Fruit fly (Drosophila melanogaster) whole organism, embryonic: ENCODE data around the gene CG31538.

ENCODE experiments used
- Atf-2 ChIP-seq: fragments of 200-800 bp; sonication (Bioruptor generic); optimal IDR thresholded peaks from 2 replicates; lab custom pipeline; 2016; ENCODE audit warnings: missing biosample characterization, missing genetic modification characterization
- Bgb ChIP-seq: fragments of 200-800 bp; sonication (Bioruptor generic); IDR thresholded peaks from 2 replicates; pipeline ENCODE4 v1.3.6; 2022; ENCODE audit warnings: missing biosample characterization, missing genetic modification characterization; ENCODE audit not compliant: partially characterized antibody
- CG10209 ChIP-seq: fragments of 200-800 bp; sonication (Bioruptor generic); optimal IDR thresholded peaks from 3 replicates; lab custom pipeline; 2017; ENCODE audit warnings: missing biosample characterization, mild to moderate bottlenecking, missing genetic modification characterization, missing genetic modification reagents
- CG10431 ChIP-seq: fragments of 200-800 bp; sonication (Bioruptor generic); optimal IDR thresholded peaks from 3 replicates; lab custom pipeline; 2018; ENCODE audit warnings: missing biosample characterization, mild to moderate bottlenecking, missing genetic modification characterization
- CG11093 ChIP-seq: fragments of 200-800 bp; sonication (Bioruptor generic); IDR thresholded peaks from 3 replicates; pipeline ENCODE4 v1.3.6; 2022; ENCODE audit warnings: missing biosample characterization, missing genetic modification characterization
- CG11695 ChIP-seq: fragments of 200-800 bp; sonication (Bioruptor generic); IDR thresholded peaks from 3 replicates; pipeline ENCODE4 v1.3.6; 2022; ENCODE audit warnings: missing biosample characterization, missing genetic modification characterization
- CG12104 ChIP-seq: fragments of 200-800 bp; sonication (Bioruptor generic); optimal IDR thresholded peaks from 3 replicates; lab custom pipeline; 2016; ENCODE audit warnings: missing biosample characterization, missing genetic modification characterization
- CG13775 ChIP-seq: fragments of 200-800 bp; sonication (Bioruptor generic); optimal IDR thresholded peaks from 3 replicates; lab custom pipeline; 2017; ENCODE audit warnings: missing biosample characterization, mild to moderate bottlenecking, missing genetic modification characterization
- CG16815 ChIP-seq: fragments of 200-800 bp; sonication (Bioruptor generic); optimal IDR thresholded peaks from 3 replicates; lab custom pipeline; 2017; ENCODE audit warnings: missing biosample characterization, mild to moderate bottlenecking, missing genetic modification characterization
- CG17186 ChIP-seq: fragments of 200-800 bp; sonication (Bioruptor generic); optimal IDR thresholded peaks from 3 replicates; lab custom pipeline; 2017; ENCODE audit warnings: missing biosample characterization, missing genetic modification reagents, missing genetic modification characterization
- CG17328 ChIP-seq: fragments of 200-800 bp; sonication (Bioruptor generic); IDR thresholded peaks from 2 replicates; pipeline ENCODE4 v1.3.6; 2022; ENCODE audit warnings: missing biosample characterization, missing genetic modification characterization
- CG17359 ChIP-seq: fragments of 200-800 bp; sonication (Bioruptor generic); optimal IDR thresholded peaks from 3 replicates; lab custom pipeline; 2018; ENCODE audit warnings: missing biosample characterization, mild to moderate bottlenecking, missing genetic modification characterization, moderate library complexity
- CG2129 ChIP-seq: fragments of 200-800 bp; sonication (Bioruptor generic); IDR thresholded peaks from 2 replicates; pipeline ENCODE4 v1.3.6; 2022; ENCODE audit warnings: missing biosample characterization, missing genetic modification characterization; ENCODE audit not compliant: partially characterized antibody
- CG31388 ChIP-seq: fragments of 200-800 bp; sonication (Bioruptor generic); optimal IDR thresholded peaks from 2 replicates; lab custom pipeline; 2016; ENCODE audit warnings: missing biosample characterization, missing genetic modification characterization
- CG34422 ChIP-seq: fragments of 200-800 bp; sonication (Bioruptor generic); IDR thresholded peaks from 3 replicates; pipeline ENCODE4 v1.3.6; 2022; ENCODE audit warnings: missing biosample characterization, missing genetic modification characterization
- CG3838 ChIP-seq: fragments of 200-800 bp; sonication (Bioruptor generic); optimal IDR thresholded peaks from 3 replicates; lab custom pipeline; 2016; ENCODE audit warnings: missing biosample characterization, missing genetic modification characterization
- CG4360 ChIP-seq: fragments of 200-800 bp; sonication (Bioruptor generic); IDR thresholded peaks from 2 replicates; pipeline ENCODE4 v1.3.6; 2022; ENCODE audit warnings: missing biosample characterization, missing genetic modification characterization
- CG4617 ChIP-seq: fragments of 200-800 bp; sonication (Bioruptor generic); optimal IDR thresholded peaks from 3 replicates; lab custom pipeline; 2016; ENCODE audit warnings: missing biosample characterization, missing genetic modification characterization, borderline replicate concordance
- CG4730 ChIP-seq: fragments of 200-800 bp; sonication (Bioruptor generic); IDR thresholded peaks from 2 replicates; pipeline ENCODE4 v1.3.6; 2022; ENCODE audit warnings: missing biosample characterization, missing genetic modification characterization
- CG6654 ChIP-seq: fragments of 200-800 bp; sonication (Bioruptor generic); optimal IDR thresholded peaks from 2 replicates; lab custom pipeline; 2017; ENCODE audit warnings: missing biosample characterization, mild to moderate bottlenecking, missing genetic modification characterization
- CG7357 ChIP-seq: fragments of 200-800 bp; sonication (Bioruptor generic); IDR thresholded peaks from 3 replicates; pipeline ENCODE4 v1.3.6; 2022; ENCODE audit warnings: missing biosample characterization, missing genetic modification characterization
- CG7556 ChIP-seq: fragments of 200-800 bp; sonication (Bioruptor generic); optimal IDR thresholded peaks from 2 replicates; lab custom pipeline; 2017; ENCODE audit warnings: missing biosample characterization, mild to moderate bottlenecking, missing genetic modification characterization
- CG8944 ChIP-seq: fragments of 200-800 bp; sonication (Bioruptor generic); optimal IDR thresholded peaks from 3 replicates; lab custom pipeline; 2016; ENCODE audit warnings: missing biosample characterization, missing genetic modification characterization
- Chrac-16 ChIP-seq: fragments of 200-800 bp; sonication (Bioruptor generic); optimal IDR thresholded peaks from 3 replicates; lab custom pipeline; 2016; ENCODE audit warnings: missing biosample characterization, missing genetic modification characterization
- Deaf1 ChIP-seq: fragments of 200-800 bp; optimal IDR thresholded peaks from 3 replicates; lab custom pipeline; 2019; ENCODE audit warnings: missing biosample characterization, mild to moderate bottlenecking, missing genetic modification characterization, moderate library complexity
- Dref ChIP-seq: fragments of 200-800 bp; sonication (Bioruptor generic); IDR thresholded peaks from 2 replicates; pipeline ENCODE4 v1.3.6; 2022; ENCODE audit warnings: missing biosample characterization, missing genetic modification characterization
- Ets97D ChIP-seq: fragments of 200-800 bp; sonication (Bioruptor generic); optimal IDR thresholded peaks from 3 replicates; lab custom pipeline; 2016; ENCODE audit warnings: missing biosample characterization, missing genetic modification characterization
- Lpt ChIP-seq: fragments of >200 bp; optimal IDR thresholded peaks from 2 replicates; lab custom pipeline; 2018; ENCODE audit warnings: missing biosample characterization, missing genetic modification characterization
- Med ChIP-seq: fragments of 200-800 bp; sonication (Bioruptor generic); peaks from one replicate; lab custom pipeline; 2016; ENCODE audit warnings: missing biosample characterization, missing genetic modification characterization, mild to moderate bottlenecking, inconsistent platforms, moderate library complexity
- NC2β ChIP-seq: fragments of 200-800 bp; sonication (Bioruptor generic); optimal IDR thresholded peaks from 2 replicates; lab custom pipeline; 2016; ENCODE audit warnings: missing biosample characterization, missing genetic modification characterization
- Optix ChIP-seq: fragments of 200-800 bp; sonication (Bioruptor generic); IDR thresholded peaks from 3 replicates; pipeline ENCODE4 v1.3.6; 2022; ENCODE audit warnings: missing biosample characterization, missing genetic modification characterization
- Sin3A ChIP-seq: fragments of >200 bp; optimal IDR thresholded peaks from 2 replicates; lab custom pipeline; 2018
- Six4 ChIP-seq: fragments of 200-800 bp; sonication (Bioruptor generic); optimal IDR thresholded peaks from 2 replicates; lab custom pipeline; 2016; ENCODE audit warnings: missing biosample characterization, missing genetic modification characterization
- aop ChIP-seq: fragments of 200-800 bp; sonication (Bioruptor generic); IDR thresholded peaks from 2 replicates; pipeline ENCODE4 v1.3.6; 2022; ENCODE audit warnings: missing biosample characterization, missing genetic modification characterization
- bigmax ChIP-seq: fragments of 200-800 bp; sonication (Bioruptor generic); optimal IDR thresholded peaks from 2 replicates; lab custom pipeline; 2018; ENCODE audit warnings: missing biosample characterization, mild to moderate bottlenecking, missing genetic modification characterization
- dati ChIP-seq: fragments of 200-800 bp; sonication (Bioruptor generic); IDR thresholded peaks from 2 replicates; pipeline ENCODE4 v1.3.6; 2022; ENCODE audit warnings: missing biosample characterization, missing genetic modification characterization
- dmrt11E ChIP-seq: fragments of 200-800 bp; sonication (Bioruptor generic); optimal IDR thresholded peaks from 3 replicates; lab custom pipeline; 2018; ENCODE audit warnings: missing biosample characterization, mild to moderate bottlenecking, missing genetic modification characterization, moderate library complexity
- dpn ChIP-seq, 2 experiments: fragments of 200-800 bp; sonication (Bioruptor generic); optimal IDR thresholded peaks; 3 replicates each; lab custom pipeline; 2016; ENCODE audit warnings: missing biosample characterization in 2 of 2, missing genetic modification characterization in 2 of 2
- eyg ChIP-seq: fragments of 200-800 bp; sonication (Bioruptor generic); optimal IDR thresholded peaks from 3 replicates; lab custom pipeline; 2016; ENCODE audit warnings: missing biosample characterization, missing genetic modification characterization
- gsb ChIP-seq: fragments of 200-800 bp; sonication (Bioruptor generic); IDR thresholded peaks from 2 replicates; pipeline ENCODE4 v1.3.6; 2022; ENCODE audit warnings: missing biosample characterization, missing genetic modification characterization
- ham ChIP-seq: fragments of 200-800 bp; sonication (Bioruptor generic); IDR thresholded peaks from 2 replicates; pipeline ENCODE4 v1.3.6; 2022; ENCODE audit warnings: missing biosample characterization, missing genetic modification characterization
- her ChIP-seq: fragments of 200-800 bp; sonication (Bioruptor generic); optimal IDR thresholded peaks from 2 replicates; lab custom pipeline; 2016; ENCODE audit warnings: missing biosample characterization, missing genetic modification characterization
- pan ChIP-seq, 4 experiments: fragments of >200 bp in 3 of 4; fragments of 200-800 bp in 1 of 4; sonication (Bioruptor generic) in 1 of 4; optimal IDR thresholded peaks in 3 of 4; IDR thresholded peaks in 1 of 4; 2 replicates each; pipeline versions ENCODE4 v1.3.6 to Lab custom; 2017 to 2022; ENCODE audit warnings: missing biosample characterization in 2 of 4, missing genetic modification characterization in 2 of 4, mixed read lengths in 1 of 4
- peb ChIP-seq: fragments of 200-800 bp; sonication (Bioruptor generic); IDR thresholded peaks from 2 replicates; pipeline ENCODE4 v1.3.6; 2022; ENCODE audit warnings: missing biosample characterization, missing genetic modification characterization
- pfk ChIP-seq: fragments of 200-800 bp; sonication (Bioruptor generic); optimal IDR thresholded peaks from 2 replicates; lab custom pipeline; 2018; ENCODE audit warnings: missing biosample characterization, mild to moderate bottlenecking, missing genetic modification characterization, moderate library complexity
- shn ChIP-seq: fragments of 200-800 bp; sonication (Bioruptor generic); optimal IDR thresholded peaks from 3 replicates; lab custom pipeline; 2016; ENCODE audit warnings: missing biosample characterization, missing genetic modification characterization
- sna ChIP-seq: fragments of 200-800 bp; sonication (Bioruptor generic); IDR thresholded peaks from 2 replicates; pipeline ENCODE4 v1.3.6; 2022; ENCODE audit warnings: missing biosample characterization, missing genetic modification characterization; ENCODE audit not compliant: partially characterized antibody
- twi ChIP-seq: fragments of 200-800 bp; optimal IDR thresholded peaks from 2 replicates; lab custom pipeline; 2019; ENCODE audit warnings: missing biosample characterization, mild to moderate bottlenecking, missing genetic modification characterization, moderate library complexity
- vnd ChIP-seq: fragments of 200-800 bp; sonication (Bioruptor generic); IDR thresholded peaks from 3 replicates; pipeline ENCODE4 v1.3.6; 2022; ENCODE audit warnings: missing biosample characterization, missing genetic modification characterization; ENCODE audit not compliant: partially characterized antibody
- zen ChIP-seq: fragments of 200-800 bp; sonication (Bioruptor generic); optimal IDR thresholded peaks from 3 replicates; lab custom pipeline; 2018; ENCODE audit warnings: missing biosample characterization, mild to moderate bottlenecking, missing genetic modification characterization, moderate library complexity

Gene CG31538

DNA sequence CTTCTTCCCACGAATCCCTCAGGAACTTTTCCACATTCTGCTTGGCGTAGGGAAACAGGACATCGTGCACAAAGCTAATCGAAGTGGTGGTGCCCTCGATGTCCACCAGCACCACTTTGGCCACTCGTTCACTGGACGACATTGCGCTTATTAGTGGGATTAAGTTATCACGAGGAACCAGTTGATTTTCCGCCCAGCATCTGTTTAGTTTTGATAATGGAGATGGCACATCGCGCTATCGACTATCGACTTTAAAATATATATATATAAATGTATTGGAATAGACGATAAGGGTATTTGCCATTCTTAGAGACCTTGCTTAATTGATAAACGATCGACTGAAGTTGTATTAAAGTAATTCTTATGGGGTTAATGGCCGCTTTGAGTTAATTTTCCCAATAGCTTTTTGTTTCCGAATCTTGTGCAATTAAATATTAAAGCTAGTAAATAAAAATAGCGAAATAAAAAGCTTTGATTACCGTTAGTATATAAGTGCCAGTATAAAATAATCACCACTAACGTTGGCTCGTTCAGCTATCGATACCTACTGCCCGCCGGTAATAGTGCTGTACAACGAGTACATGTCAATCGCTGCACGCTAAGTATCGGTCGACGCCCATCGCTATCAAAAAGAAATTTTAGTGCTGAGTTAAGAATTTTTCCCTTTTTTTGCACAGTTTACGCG lies 21.0 kb downstream of the CG31538 start, which contains the start of the genes Enoph and Hph (continued):
- peak; percentile 37 for TF ChIP-seq CG8944 (GFP tag; lab: Kevin White, UChicago)
- TF ChIP-seq CG17186 (GFP tag; lab: Kevin White, UChicago) = peak; percentile 13
- TF ChIP-seq peb (GFP tag; lab: Robert Waterston, UW) = no peak
- TF ChIP-seq NC2β = peak; percentile 12
- TF ChIP-seq Lpt (GFP tag; lab: Kevin White, UChicago) = no peak
- TF ChIP-seq dmrt11E (tag; lab: Kevin White, UChicago) = peak; percentile 56
- TF ChIP-seq shn = peak; percentile 13
- TF ChIP-seq Sin3A = peak; percentile 69
- peak; percentile 22 for TF ChIP-seq Deaf1 (tag; lab: Kevin White, UChicago)
- TF ChIP-seq Six4 (GFP tag; lab: Kevin White, UChicago) = peak; percentile 46
- TF ChIP-seq CG2129 (GFP tag; lab: Robert Waterston, UW) = peak; percentile 44
- peak; percentile 81 for TF ChIP-seq CG4617
- peak; percentile 22 for TF ChIP-seq CG6654
- no peak for TF ChIP-seq eyg (GFP tag; lab: Kevin White, UChicago)
- peak; percentile 57; the same call in 1 of the 2 replicates for TF ChIP-seq sna (GFP tag; lab: Robert Waterston, UW)
- peak; percentile 45 for TF ChIP-seq twi
- TF ChIP-seq gsb (GFP tag; lab: Robert Waterston, UW) = no peak
- TF ChIP-seq Atf-2 (GFP tag; lab: Kevin White, UChicago) = peak; percentile 1
- TF ChIP-seq CG17359 (tag; lab: Kevin White, UChicago) = peak; percentile 58
- TF ChIP-seq Ets97D (GFP tag; lab: Kevin White, UChicago) = peak; percentile 62
- TF ChIP-seq pan (optimal IDR thresholded peaks at IDR 0.05; lab: Kevin White, UChicago) = no peak
- TF ChIP-seq pan (GFP tag; optimal IDR thresholded peaks at IDR 0.05 in 1 of 2, IDR thresholded peaks at IDR 0.05 in 1 of 2) = peak in 1 of 2 experiments; percentile 42
- no peak for TF ChIP-seq CG4360
- TF ChIP-seq bigmax (GFP tag; lab: Kevin White, UChicago) = no peak
- peak; percentile 57 for TF ChIP-seq CG12104
- TF ChIP-seq CG10431 (GFP tag; lab: Kevin White, UChicago) = no peak
- no peak for TF ChIP-seq Optix (GFP tag; lab: Robert Waterston, UW)
- peak; percentile 88 for TF ChIP-seq Med (GFP tag; lab: Kevin White, UChicago)
- no peak for TF ChIP-seq dati (GFP tag; lab: Robert Waterston, UW)
- no peak for TF ChIP-seq CG31388 (GFP tag; lab: Kevin White, UChicago)
- peak; percentile 67 for TF ChIP-seq Bgb (GFP tag; lab: Robert Waterston, UW)
- peak; percentile 80 for TF ChIP-seq vnd (GFP tag; lab: Robert Waterston, UW)
- peak; percentile 73 for TF ChIP-seq CG7357 (GFP tag; lab: Robert Waterston, UW)
- TF ChIP-seq zen (tag; lab: Kevin White, UChicago) = peak; percentile 49
- peak; percentile 36 for TF ChIP-seq her (GFP tag; lab: Kevin White, UChicago)
- peak; percentile 88 for TF ChIP-seq Dref
- no peak for TF ChIP-seq CG3838 (GFP tag; lab: Kevin White, UChicago)
- TF ChIP-seq aop (GFP tag; lab: Robert Waterston, UW) = no peak
- TF ChIP-seq CG11093 (GFP tag; lab: Robert Waterston, UW) = peak; percentile 54; the same call in 1 of the 3 replicates
- TF ChIP-seq CG16815 = peak; percentile 22
- TF ChIP-seq CG17328 (GFP tag; lab: Robert Waterston, UW) = 0 out of 2 replicates have a peak, but pooled peaks have one; percentile 30
- no peak for TF ChIP-seq CG4730 (GFP tag; lab: Robert Waterston, UW)
- peak; percentile 67 for TF ChIP-seq CG10209 (GFP tag; lab: Kevin White, UChicago)
- TF ChIP-seq CG7556 = peak; percentile 58
- TF ChIP-seq Chrac-16 = peak; percentile 64
- TF ChIP-seq dpn (GFP tag; optimal IDR thresholded peaks at IDR 0.05; lab: Kevin White, UChicago) = peak; percentile 64 to 71
- peak; percentile 52; the same call in 2 of the 3 replicates for TF ChIP-seq CG34422
- no peak for TF ChIP-seq ham (GFP tag; lab: Robert Waterston, UW)
- TF ChIP-seq pfk (GFP tag; lab: Kevin White, UChicago) = no peak
- TF ChIP-seq CG11695 = 0 out of 3 replicates have a peak, but pooled peaks have one; percentile 42
- peak; percentile 73 for TF ChIP-seq CG13775 (GFP tag; lab: Kevin White, UChicago)
